Worm (Caenorhabditis elegans): ENCODE data around the gene Y54E2A.5.

DNA sequence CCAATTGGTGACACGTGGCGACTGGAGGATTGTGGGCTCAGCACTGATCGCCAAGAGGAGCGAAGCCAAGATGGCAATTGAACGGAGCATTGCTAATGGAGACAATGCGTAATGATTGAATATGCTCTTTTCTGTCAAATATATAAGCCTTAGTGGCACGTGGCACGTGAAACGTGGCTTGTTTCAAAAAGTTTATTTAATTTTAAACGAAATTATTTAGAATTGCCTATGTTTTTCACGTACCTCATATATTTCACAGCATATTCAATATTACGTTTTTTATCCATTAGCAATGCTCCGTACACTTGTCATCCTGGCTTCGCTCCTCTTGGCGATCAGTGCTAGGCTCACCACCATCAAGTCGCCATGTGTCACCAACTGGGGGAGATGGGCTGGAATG lies 28.3 kb upstream of the Y54E2A.5 start, which contains the start of gene Y54E2A.9:
- TF ChIP-seq nhr-11 (tag; optimal IDR thresholded peaks at IDR 0.05) (no peak), elt-2 (tag; optimal IDR thresholded peaks at IDR 0.05) (no peak), dve-1 (tag; optimal IDR thresholded peaks at IDR 0.05) (no peak), dmd-4 (tag; optimal IDR thresholded peaks at IDR 0.05; ENCODE audit: borderline replicate concordance) (no peak), madf-2 (tag; optimal IDR thresholded peaks at IDR 0.05) (no peak), ceh-24 (tag; optimal IDR thresholded peaks at IDR 0.05) (no peak), pha-4 (tag; optimal IDR thresholded peaks at IDR 0.05) (no peak), unc-42 (tag; optimal IDR thresholded peaks at IDR 0.05) (no peak), unc-3 (GFP tag; conservative IDR thresholded peaks at IDR 0.05) (no peak), unc-3 (tag; optimal IDR thresholded peaks at IDR 0.05) (no peak), ceh-48 (tag; optimal IDR thresholded peaks at IDR 0.05) (no peak)

Measured in whole organism, late embryonic.